Fruit fly (Drosophila melanogaster): ENCODE data around the gene CG2975.

CG2975 gene

dm6 chr2L:2884683-2885502 is 45.0 kb downstream of the CG2975 start (continued):
- TF ChIP-seq CG30403 (GFP tag; optimal IDR thresholded peaks at IDR 0.05) (no peak), CG12769 (tag; optimal IDR thresholded peaks at IDR 0.05) (peak; percentile 75), lola (GFP tag; optimal IDR thresholded peaks at IDR 0.05) (peak in 1 of 3 experiments; percentile 47), HLH4C (GFP tag; IDR thresholded peaks at IDR 0.05; ENCODE audit: partially characterized antibody) (peak; percentile 44; the same call in 1 of the 3 replicates), Doc3 (GFP tag; IDR thresholded peaks at IDR 0.05; ENCODE audit: partially characterized antibody) (no peak), CG10462 (GFP tag; optimal IDR thresholded peaks at IDR 0.05) (no peak), ftz-f1 (GFP tag; optimal IDR thresholded peaks at IDR 0.05) (peak; percentile 52), CG3726 (GFP tag; IDR thresholded peaks at IDR 0.05) (no peak), pum (GFP tag; optimal IDR thresholded peaks at IDR 0.05) (no peak), pros (GFP tag; optimal IDR thresholded peaks at IDR 0.05) (peak; percentile 21), luna (GFP tag; optimal IDR thresholded peaks at IDR 0.05) (no peak), Dip2 (GFP tag; IDR thresholded peaks at IDR 0.05) (no peak), CG30431 (GFP tag; optimal IDR thresholded peaks at IDR 0.05) (no peak), sna (GFP tag; IDR thresholded peaks at IDR 0.05; ENCODE audit: partially characterized antibody) (0 out of 2 replicates have a peak, but pooled peaks have one; percentile 34), Lhr (GFP tag; optimal IDR thresholded peaks at IDR 0.05) (peak; percentile 65), CG8359 (GFP tag; optimal IDR thresholded peaks at IDR 0.05; ENCODE audit: borderline replicate concordance) (no peak), ase (GFP tag; IDR thresholded peaks at IDR 0.05) (peak; percentile 67; the same call in 2 of the 3 replicates), Dp (GFP tag; optimal IDR thresholded peaks at IDR 0.05) (peak; percentile 68), CG11456 (GFP tag; IDR thresholded peaks at IDR 0.05) (peak; percentile 81), CG6654 (GFP tag; optimal IDR thresholded peaks at IDR 0.05) (no peak), CG16815 (GFP tag; optimal IDR thresholded peaks at IDR 0.05) (no peak), Atf3 (GFP tag; optimal IDR thresholded peaks at IDR 0.05) (no peak), CG9609 (GFP tag; optimal IDR thresholded peaks at IDR 0.05) (no peak), MESR4 (GFP tag; optimal IDR thresholded peaks at IDR 0.05) (peak; percentile 41), kah (GFP tag; optimal IDR thresholded peaks at IDR 0.05) (peak; percentile 98), CG10267 (tag; optimal IDR thresholded peaks at IDR 0.05) (no peak), CG34422 (GFP tag; IDR thresholded peaks at IDR 0.05) (peak; percentile 89; the same call in 2 of the 3 replicates), bowl (GFP tag; IDR thresholded peaks at IDR 0.05) (0 out of 2 replicates have a peak, but pooled peaks have one; percentile 48), PHDP (tag; optimal IDR thresholded peaks at IDR 0.05) (peak; percentile 33), CG10959 (GFP tag; IDR thresholded peaks at IDR 0.05) (peak; percentile 42), CG43689 (GFP tag; IDR thresholded peaks at IDR 0.05) (no peak), Spps (tag; optimal IDR thresholded peaks at IDR 0.05) (no peak), sc (optimal IDR thresholded peaks at IDR 0.05) (no peak), sc (GFP tag; optimal IDR thresholded peaks at IDR 0.05) (peak; percentile 2), Hand (GFP tag; optimal IDR thresholded peaks at IDR 0.05) (peak; percentile 39), abd-A (tag; optimal IDR thresholded peaks at IDR 0.05) (peak; percentile 91), Ptx1 (GFP tag; IDR thresholded peaks at IDR 0.05) (0 out of 2 replicates have a peak, but pooled peaks have one; percentile 11), nmo (GFP tag; optimal IDR thresholded peaks at IDR 0.05) (peak; percentile 34), maf-S (GFP tag; optimal IDR thresholded peaks at IDR 0.05) (no peak), Dll (GFP tag; IDR thresholded peaks at IDR 0.05; ENCODE audit: partially characterized antibody) (0 out of 4 replicates have a peak, but pooled peaks have one; percentile 31), CG10565 (GFP tag; optimal IDR thresholded peaks at IDR 0.05) (no peak), mld (GFP tag; IDR thresholded peaks at IDR 0.05; ENCODE audit: partially characterized antibody) (peak; percentile 52; the same call in 1 of the 3 replicates), dmrt11E (tag; optimal IDR thresholded peaks at IDR 0.05) (no peak), CG2120 (GFP tag; optimal IDR thresholded peaks at IDR 0.05) (peak; percentile 59), Dbx (GFP tag; IDR thresholded peaks at IDR 0.05) (peak; percentile 69), trem (tag; optimal IDR thresholded peaks at IDR 0.05) (peak; percentile 34), ac (GFP tag; optimal IDR thresholded peaks at IDR 0.05) (peak; percentile 81), gcm (GFP tag; optimal IDR thresholded peaks at IDR 0.05) (peak; percentile 48)

All from whole organism, embryonic.